Fruit fly (Drosophila melanogaster) whole organism: ENCODE measurements around the gene Sap-r.

Experiments used
- psq ChIP-seq: fragments of >200 bp; optimal IDR thresholded peaks from 2 replicates; lab custom pipeline; 2017
- usp ChIP-seq: fragments of >200 bp; optimal IDR thresholded peaks from 2 replicates; lab custom pipeline; 2017; ENCODE audit warnings: missing biosample characterization, missing genetic modification characterization, mixed read lengths

- TF ChIP-seq psq (lab: Kevin White, UChicago) = no peak
- TF ChIP-seq usp = no peak
These were observed 46.7 kb downstream of the Sap-r start for dm6 chr3R:30842199-30842598.
